Fruit fly (Drosophila melanogaster) whole organism, adult: ENCODE measurements around the gene CG6398.

Experiments used
- CG11617 ChIP-seq: fragments of 200-800 bp; sonication (Bioruptor generic); optimal IDR thresholded peaks from 2 replicates; lab custom pipeline; 2017; ENCODE audit warnings: mild to moderate bottlenecking, missing biosample characterization, missing genetic modification reagents, missing genetic modification characterization
- CG12768 ChIP-seq: fragments of 200-800 bp; sonication (Bioruptor generic); optimal IDR thresholded peaks from 2 replicates; lab custom pipeline; 2017; ENCODE audit warnings: missing biosample characterization, missing genetic modification characterization, mild to moderate bottlenecking, moderate library complexity, missing genetic modification reagents
- CG14711 ChIP-seq: fragments of 200-800 bp; sonication (Bioruptor generic); optimal IDR thresholded peaks from 2 replicates; lab custom pipeline; 2018; ENCODE audit warnings: missing biosample characterization, mild to moderate bottlenecking, missing genetic modification characterization, moderate library complexity
- CG1620 ChIP-seq: fragments of 200-800 bp; sonication (Bioruptor generic); optimal IDR thresholded peaks from 2 replicates; lab custom pipeline; 2016; ENCODE audit warnings: missing biosample characterization, missing genetic modification characterization
- CG33017 ChIP-seq: fragments of 200-800 bp; sonication (Bioruptor generic); optimal IDR thresholded peaks from 2 replicates; lab custom pipeline; 2018; ENCODE audit warnings: missing biosample characterization, mild to moderate bottlenecking, missing genetic modification characterization, moderate library complexity
- CG5204 ChIP-seq: fragments of 200-800 bp; sonication (Bioruptor generic); optimal IDR thresholded peaks from 2 replicates; lab custom pipeline; 2016; ENCODE audit warnings: missing biosample characterization, missing genetic modification characterization
- CG7045 ChIP-seq: fragments of 200-800 bp; sonication (Bioruptor generic); optimal IDR thresholded peaks from 2 replicates; lab custom pipeline; 2017; ENCODE audit warnings: missing biosample characterization, mild to moderate bottlenecking, missing genetic modification characterization
- CG7101 ChIP-seq: fragments of 200-800 bp; sonication (Bioruptor generic); optimal IDR thresholded peaks from 2 replicates; lab custom pipeline; 2018; ENCODE audit warnings: missing biosample characterization, mild to moderate bottlenecking, missing genetic modification characterization, moderate library complexity
- Clk ChIP-seq: fragments of 200-800 bp; sonication (Bioruptor generic); optimal IDR thresholded peaks from 2 replicates; lab custom pipeline; 2017; ENCODE audit warnings: missing biosample characterization, missing genetic modification characterization
- Crg-1 ChIP-seq: fragments of 200-800 bp; sonication (Bioruptor generic); optimal IDR thresholded peaks from 2 replicates; lab custom pipeline; 2016; ENCODE audit warnings: missing biosample characterization, missing genetic modification characterization
- Hr96 ChIP-seq: fragments of 200-800 bp; sonication (Bioruptor generic); optimal IDR thresholded peaks from 2 replicates; lab custom pipeline; 2016; ENCODE audit warnings: missing biosample characterization, missing genetic modification characterization
- Mnt ChIP-seq: fragments of 200-800 bp; sonication (Bioruptor generic); optimal IDR thresholded peaks from 2 replicates; lab custom pipeline; 2016; ENCODE audit warnings: missing biosample characterization, mild to moderate bottlenecking, missing genetic modification characterization
- bab1 ChIP-seq: fragments of 200-800 bp; sonication (Bioruptor generic); optimal IDR thresholded peaks from 3 replicates; lab custom pipeline; 2019; ENCODE audit warnings: missing biosample characterization, mild to moderate bottlenecking, missing genetic modification characterization, moderate library complexity
- cic ChIP-seq: fragments of 200-800 bp; sonication (Bioruptor generic); optimal IDR thresholded peaks from 2 replicates; lab custom pipeline; 2017; ENCODE audit warnings: missing biosample characterization, mild to moderate bottlenecking, missing genetic modification characterization, moderate library complexity
- cnc ChIP-seq, 2 experiments: fragments of >200 bp; optimal IDR thresholded peaks; 2 replicates each; lab custom pipeline; 2017
- kay ChIP-seq: fragments of 200-800 bp; sonication (Bioruptor generic); peaks from one replicate; lab custom pipeline; 2016; ENCODE audit warnings: missing biosample characterization, missing genetic modification characterization, borderline replicate concordance
- ovo ChIP-seq: fragments of 200-800 bp; sonication (Bioruptor generic); optimal IDR thresholded peaks from 2 replicates; lab custom pipeline; 2016; ENCODE audit warnings: missing biosample characterization, missing genetic modification characterization
- pad ChIP-seq: fragments of 200-800 bp; sonication (Bioruptor generic); optimal IDR thresholded peaks from 3 replicates; lab custom pipeline; 2017; ENCODE audit warnings: missing biosample characterization, missing genetic modification characterization, mild to moderate bottlenecking, moderate library complexity, missing genetic modification reagents
- tj ChIP-seq: fragments of 200-800 bp; sonication (Bioruptor generic); optimal IDR thresholded peaks from 3 replicates; lab custom pipeline; 2017; ENCODE audit warnings: missing biosample characterization, mild to moderate bottlenecking, missing genetic modification characterization, moderate library complexity
- toe ChIP-seq: fragments of 200-800 bp; sonication (Bioruptor generic); optimal IDR thresholded peaks from 2 replicates; lab custom pipeline; 2016; ENCODE audit warnings: missing biosample characterization, missing genetic modification characterization

Gene CG6398

dm6 chrX:17830644-17831043 lies at the start of gene CG6398:
TSS of gene CG6398 (plus strand) at chrX:17830828.
- TF ChIP-seq pad (GFP tag; lab: Kevin White, UChicago): peak; percentile 14
- peak; percentile 17 for TF ChIP-seq bab1 (GFP tag; lab: Kevin White, UChicago)
- no peak for TF ChIP-seq toe (GFP tag; lab: Kevin White, UChicago)
- TF ChIP-seq Hr96 (GFP tag; lab: Kevin White, UChicago): no peak
- no peak for TF ChIP-seq Mnt (GFP tag; lab: Kevin White, UChicago)
- peak; percentile 86 for TF ChIP-seq tj (GFP tag; lab: Kevin White, UChicago)
- TF ChIP-seq CG1620 (GFP tag; lab: Kevin White, UChicago): peak; percentile 25

dm6 chrX:17780834-17781233 lies 49.8 kb upstream of the CG6398 start:
- TF ChIP-seq CG12768 (GFP tag; lab: Kevin White, UChicago) (no peak), CG33017 (tag; lab: Kevin White, UChicago) (no peak)

- TF ChIP-seq pad (GFP tag; lab: Kevin White, UChicago) (no peak), cic (GFP tag; lab: Kevin White, UChicago) (no peak), ovo (no peak), toe (GFP tag; lab: Kevin White, UChicago) (no peak), tj (GFP tag; lab: Kevin White, UChicago) (no peak), CG1620 (GFP tag; lab: Kevin White, UChicago) (no peak), CG14711 (tag; lab: Kevin White, UChicago) (no peak)
These were observed 48.6 kb upstream of the CG6398 start for dm6 chrX:17782058-17782457.

- TF ChIP-seq CG33017 (tag; lab: Kevin White, UChicago): no peak
- no peak for TF ChIP-seq cnc (optimal IDR thresholded peaks at IDR 0.05; lab: Kevin White, UChicago)
- no peak for TF ChIP-seq CG11617 (GFP tag; lab: Kevin White, UChicago)
- TF ChIP-seq CG1620 (GFP tag; lab: Kevin White, UChicago): no peak
- TF ChIP-seq pad (GFP tag; lab: Kevin White, UChicago): peak; percentile 17
- no peak for TF ChIP-seq toe (GFP tag; lab: Kevin White, UChicago)
- TF ChIP-seq cic (GFP tag; lab: Kevin White, UChicago): no peak
- TF ChIP-seq Clk: no peak
These were observed 41.1 kb upstream of the CG6398 start for dm6 chrX:17789413-17790054.

dm6 chrX:17790072-17790471 lies 40.6 kb upstream of the CG6398 start:
- TF ChIP-seq CG14711 (tag; lab: Kevin White, UChicago) (no peak), tj (GFP tag; lab: Kevin White, UChicago) (no peak), bab1 (GFP tag; lab: Kevin White, UChicago) (no peak), CG5204 (GFP tag; lab: Kevin White, UChicago) (no peak), CG7101 (tag; lab: Kevin White, UChicago) (no peak), Hr96 (GFP tag; lab: Kevin White, UChicago) (no peak), kay (GFP tag; lab: Kevin White, UChicago) (no peak), pad (GFP tag; lab: Kevin White, UChicago) (no peak), Crg-1 (GFP tag; lab: Kevin White, UChicago) (no peak), CG7045 (GFP tag; lab: Kevin White, UChicago) (no peak), ovo (no peak), CG1620 (GFP tag; lab: Kevin White, UChicago) (no peak), cic (GFP tag; lab: Kevin White, UChicago) (no peak), CG12768 (GFP tag; lab: Kevin White, UChicago) (no peak), Mnt (GFP tag; lab: Kevin White, UChicago) (no peak), Clk (no peak), cnc (optimal IDR thresholded peaks at IDR 0.05; lab: Kevin White, UChicago) (no peak)

- TF ChIP-seq cnc (optimal IDR thresholded peaks at IDR 0.05; lab: Kevin White, UChicago): no peak
- no peak for TF ChIP-seq CG1620 (GFP tag; lab: Kevin White, UChicago)
- TF ChIP-seq CG11617 (GFP tag; lab: Kevin White, UChicago): no peak
- no peak for TF ChIP-seq Hr96 (GFP tag; lab: Kevin White, UChicago)
- no peak for TF ChIP-seq toe (GFP tag; lab: Kevin White, UChicago)
- TF ChIP-seq Mnt (GFP tag; lab: Kevin White, UChicago): no peak
- TF ChIP-seq ovo: no peak
- no peak for TF ChIP-seq CG33017 (tag; lab: Kevin White, UChicago)
- no peak for TF ChIP-seq Clk
- no peak for TF ChIP-seq bab1 (GFP tag; lab: Kevin White, UChicago)
- TF ChIP-seq tj (GFP tag; lab: Kevin White, UChicago): no peak
- no peak for TF ChIP-seq CG12768 (GFP tag; lab: Kevin White, UChicago)
- no peak for TF ChIP-seq pad (GFP tag; lab: Kevin White, UChicago)
- no peak for TF ChIP-seq CG7045 (GFP tag; lab: Kevin White, UChicago)
- no peak for TF ChIP-seq Crg-1 (GFP tag; lab: Kevin White, UChicago)
- TF ChIP-seq CG7101 (tag; lab: Kevin White, UChicago): no peak
- TF ChIP-seq CG14711 (tag; lab: Kevin White, UChicago): no peak
- no peak for TF ChIP-seq CG5204 (GFP tag; lab: Kevin White, UChicago)
These were observed 39.9 kb upstream of the CG6398 start, which contains the start of gene OdsH for dm6 chrX:17790710-17791109. TSS of gene OdsH (plus strand) at chrX:17791010.
